Fruit fly (Drosophila melanogaster): ENCODE measurements around the gene CG7607.

DNA sequence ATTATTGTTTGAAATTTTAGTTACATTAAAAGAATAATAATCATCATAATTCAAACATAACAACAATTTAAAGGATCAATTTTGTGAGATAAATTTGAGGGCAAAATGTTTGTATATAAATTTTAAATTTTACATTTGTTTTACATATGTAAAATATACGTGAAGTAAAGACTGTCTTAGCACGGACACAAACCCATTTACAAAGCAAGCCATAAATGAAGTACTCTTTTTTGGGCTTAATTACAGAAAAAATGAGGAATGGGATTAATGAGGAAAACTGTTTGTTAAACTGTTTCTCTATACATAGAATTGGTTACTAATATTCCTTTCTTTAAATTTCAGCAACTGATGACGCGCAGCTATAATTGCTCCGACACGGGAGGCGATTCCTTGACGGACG, 25.2 kb downstream of the CG7607 start:
- no peak for TF ChIP-seq pan (optimal IDR thresholded peaks at IDR 0.05)
- no peak for TF ChIP-seq usp (GFP tag; optimal IDR thresholded peaks at IDR 0.05)
- no peak for TF ChIP-seq Dfd (GFP tag; optimal IDR thresholded peaks at IDR 0.05)
- TF ChIP-seq lola (GFP tag; optimal IDR thresholded peaks at IDR 0.05): no peak
- TF ChIP-seq Myc (optimal IDR thresholded peaks at IDR 0.05): no peak

Measured in whole organism, wandering third instar larva.